Worm (Caenorhabditis elegans): Measurements from ENCODE around the gene str-182.

ce11 chrV:10260460-10260859 is 27.2 kb upstream of the str-182 start, which contains the start of gene sri-18:
- no peak for TF ChIP-seq W03F9.2 (tag; optimal IDR thresholded peaks at IDR 0.05)
- no peak for TF ChIP-seq dao-5 (tag; optimal IDR thresholded peaks at IDR 0.05)
- peak; percentile 15 for TF ChIP-seq him-1 (tag; optimal IDR thresholded peaks at IDR 0.05)

Data from whole organism, L4/young adult.